Fruit fly (Drosophila melanogaster): Measurements from ENCODE around the gene ImpE2.
A peak's percentile ranks its signal among the peaks of the same experiment; 100 is the strongest.

Gene ImpE2

dm6 chr3L:3543525-3543971 lies 31.1 kb upstream of the ImpE2 start (continued):
- no peak for TF ChIP-seq pros (GFP tag; optimal IDR thresholded peaks at IDR 0.05)
- no peak for TF ChIP-seq eve (GFP tag; optimal IDR thresholded peaks at IDR 0.05)
- TF ChIP-seq Hr78 (GFP tag; optimal IDR thresholded peaks at IDR 0.05), result no peak
- TF ChIP-seq CG10654 (GFP tag; optimal IDR thresholded peaks at IDR 0.05), result no peak
- TF ChIP-seq CG2116 (GFP tag; optimal IDR thresholded peaks at IDR 0.05), result no peak
- TF ChIP-seq CG15479 (GFP tag; optimal IDR thresholded peaks at IDR 0.05), result peak; percentile 26
- no peak for TF ChIP-seq CG16779 (GFP tag; IDR thresholded peaks at IDR 0.05)
- no peak for TF ChIP-seq gcm (GFP tag; optimal IDR thresholded peaks at IDR 0.05)
- peak; percentile 24; the same call in 1 of the 3 replicates for TF ChIP-seq Dbx (GFP tag; IDR thresholded peaks at IDR 0.05)
- no peak for TF ChIP-seq CG7745 (tag; optimal IDR thresholded peaks at IDR 0.05)
- TF ChIP-seq CG10147 (GFP tag; optimal IDR thresholded peaks at IDR 0.05), result peak; percentile 5
- peak; percentile 22 for TF ChIP-seq MTF-1 (GFP tag; optimal IDR thresholded peaks at IDR 0.05; ENCODE audit: borderline replicate concordance)
- TF ChIP-seq Meics (GFP tag; optimal IDR thresholded peaks at IDR 0.05), result peak; percentile 60
- TF ChIP-seq HmgZ (tag; optimal IDR thresholded peaks at IDR 0.05), result no peak
- no peak for TF ChIP-seq hth (optimal IDR thresholded peaks at IDR 0.05)
- no peak for TF ChIP-seq disco-r (GFP tag; optimal IDR thresholded peaks at IDR 0.05)
- no peak for TF ChIP-seq Dfd (GFP tag; optimal IDR thresholded peaks at IDR 0.05)
- TF ChIP-seq Scr (GFP tag; IDR thresholded peaks at IDR 0.05; ENCODE audit: partially characterized antibody), result no peak; the same call in 1 of the 2 replicates
- TF ChIP-seq CG5180 (GFP tag; optimal IDR thresholded peaks at IDR 0.05), result peak; percentile 93
- no peak for TF ChIP-seq E2f1 (GFP tag; IDR thresholded peaks at IDR 0.05)
- TF ChIP-seq jing (GFP tag; optimal IDR thresholded peaks at IDR 0.05), result no peak
- no peak for TF ChIP-seq CG4820 (GFP tag; optimal IDR thresholded peaks at IDR 0.05)
- TF ChIP-seq pum (GFP tag; optimal IDR thresholded peaks at IDR 0.05), result no peak
- no peak for TF ChIP-seq zf30C (GFP tag; optimal IDR thresholded peaks at IDR 0.05)
- no peak for TF ChIP-seq CG13123 (GFP tag; optimal IDR thresholded peaks at IDR 0.05)
- TF ChIP-seq CG11695 (GFP tag; IDR thresholded peaks at IDR 0.05), result peak; percentile 61; the same call in 2 of the 3 replicates
- TF ChIP-seq az2 (GFP tag; optimal IDR thresholded peaks at IDR 0.05), result no peak
- TF ChIP-seq bowl (GFP tag; IDR thresholded peaks at IDR 0.05), result peak; percentile 38; the same call in 1 of the 2 replicates
- peak; percentile 26 for TF ChIP-seq BtbVII (GFP tag; optimal IDR thresholded peaks at IDR 0.05)
- no peak for TF ChIP-seq CG6683 (GFP tag; optimal IDR thresholded peaks at IDR 0.05)
- TF ChIP-seq Ada2b (GFP tag; IDR thresholded peaks at IDR 0.05), result no peak
- no peak for TF ChIP-seq dm (GFP tag; optimal IDR thresholded peaks at IDR 0.05)
- no peak for TF ChIP-seq CG2129 (GFP tag; IDR thresholded peaks at IDR 0.05; ENCODE audit: partially characterized antibody)
- peak; percentile 80 for TF ChIP-seq HLHmδ (GFP tag; optimal IDR thresholded peaks at IDR 0.05)
- TF ChIP-seq bbx (GFP tag; IDR thresholded peaks at IDR 0.05; ENCODE audit: partially characterized antibody), result peak; percentile 78
- TF ChIP-seq crol (GFP tag; IDR thresholded peaks at IDR 0.05), result peak; percentile 53; the same call in 1 of the 2 replicates
- TF ChIP-seq CG9437 (GFP tag; optimal IDR thresholded peaks at IDR 0.05), result no peak
- TF ChIP-seq CG4854 (GFP tag; optimal IDR thresholded peaks at IDR 0.05), result peak; percentile 31
- peak; percentile 23; the same call in 1 of the 3 replicates for TF ChIP-seq CG34224 (GFP tag; IDR thresholded peaks at IDR 0.05; ENCODE audit: partially characterized antibody)
- no peak for TF ChIP-seq slp2 (GFP tag; optimal IDR thresholded peaks at IDR 0.05)
- TF ChIP-seq da (GFP tag; optimal IDR thresholded peaks at IDR 0.05), result no peak
- TF ChIP-seq peb (GFP tag; IDR thresholded peaks at IDR 0.05), result no peak
- TF ChIP-seq chn (GFP tag; optimal IDR thresholded peaks at IDR 0.05), result no peak
- TF ChIP-seq CG14014 (GFP tag; IDR thresholded peaks at IDR 0.05), result peak; percentile 21; the same call in 1 of the 2 replicates
- no peak for TF ChIP-seq klu (GFP tag; IDR thresholded peaks at IDR 0.05)
- no peak for TF ChIP-seq CG3995 (GFP tag; optimal IDR thresholded peaks at IDR 0.05)
- TF ChIP-seq twi (tag; optimal IDR thresholded peaks at IDR 0.05), result no peak
- no peak for TF ChIP-seq CG1529 (GFP tag; optimal IDR thresholded peaks at IDR 0.05)
- no peak for TF ChIP-seq CG11093 (GFP tag; IDR thresholded peaks at IDR 0.05)
- no peak for TF ChIP-seq Stat92E (GFP tag; optimal IDR thresholded peaks at IDR 0.05)
- TF ChIP-seq insv (GFP tag; optimal IDR thresholded peaks at IDR 0.05), result no peak

Data from whole organism, embryonic.